Fruit fly (Drosophila melanogaster): ENCODE data around the gene retm.

Gene retm

dm6 chr2L:6465497-6465896, 9.8 kb upstream of the retm start, which contains the start of gene Rchy1:
Gene Rchy1, minus strand, starts transcription at chr2L:6465669.
- TF ChIP-seq CG6854 (GFP tag; optimal IDR thresholded peaks at IDR 0.05), result peak; percentile 12
- no peak for TF ChIP-seq CG31627 (GFP tag; optimal IDR thresholded peaks at IDR 0.05)
- TF ChIP-seq fd85E (GFP tag; optimal IDR thresholded peaks at IDR 0.05), result no peak
- TF ChIP-seq dsx (GFP tag; optimal IDR thresholded peaks at IDR 0.05; ENCODE audit: poor library complexity, severe bottlenecking), result no peak
- no peak for TF ChIP-seq lz (GFP tag; optimal IDR thresholded peaks at IDR 0.05)
- TF ChIP-seq CG7368 (GFP tag; optimal IDR thresholded peaks at IDR 0.05), result no peak
- TF ChIP-seq CG6276 (GFP tag; optimal IDR thresholded peaks at IDR 0.05), result no peak
- TF ChIP-seq Eip78C (GFP tag), result peak; percentile 78
- TF ChIP-seq salr (GFP tag; optimal IDR thresholded peaks at IDR 0.05), result no peak
- TF ChIP-seq CG32006 (GFP tag; optimal IDR thresholded peaks at IDR 0.05), result no peak
- no peak for TF ChIP-seq CG6808 (GFP tag; optimal IDR thresholded peaks at IDR 0.05)
- no peak for TF ChIP-seq Sox14 (GFP tag; optimal IDR thresholded peaks at IDR 0.05)
- TF ChIP-seq eg (GFP tag; IDR thresholded peaks at IDR 0.05), result peak; percentile 67
- no peak for TF ChIP-seq OdsH (GFP tag; optimal IDR thresholded peaks at IDR 0.05)
- peak; percentile 48; the same call in 1 of the 3 replicates for TF ChIP-seq CG8119 (GFP tag; IDR thresholded peaks at IDR 0.05)
- TF ChIP-seq CG3919 (GFP tag; optimal IDR thresholded peaks at IDR 0.05), result peak; percentile 12
- TF ChIP-seq CG4318 (GFP tag; optimal IDR thresholded peaks at IDR 0.05), result no peak
- TF ChIP-seq net (GFP tag; optimal IDR thresholded peaks at IDR 0.05), result peak; percentile 33
- peak in 1 of 2 experiments; percentile 25 for TF ChIP-seq ss (GFP tag; optimal IDR thresholded peaks at IDR 0.05)
- TF ChIP-seq Blimp-1 (GFP tag; optimal IDR thresholded peaks at IDR 0.05), result no peak
- TF ChIP-seq svp (GFP tag), result peak; percentile 72
- peak; percentile 36 for TF ChIP-seq Sox102F (GFP tag; optimal IDR thresholded peaks at IDR 0.05)
- TF ChIP-seq Gug (GFP tag; IDR thresholded peaks at IDR 0.05), result no peak
- no peak for TF ChIP-seq CG8319 (GFP tag; optimal IDR thresholded peaks at IDR 0.05)
- peak; percentile 42; the same call in 1 of the 3 replicates for TF ChIP-seq CG6163 (GFP tag; IDR thresholded peaks at IDR 0.05)
- TF ChIP-seq topi (GFP tag; optimal IDR thresholded peaks at IDR 0.05), result no peak
- TF ChIP-seq CG11294 (GFP tag; IDR thresholded peaks at IDR 0.05), result no peak; the same call in 1 of the 2 replicates
- TF ChIP-seq CG16779 (tag; optimal IDR thresholded peaks at IDR 0.05), result peak; percentile 34
- no peak for TF ChIP-seq CG6792 (GFP tag; optimal IDR thresholded peaks at IDR 0.05)
- no peak for TF ChIP-seq fd59A (GFP tag; optimal IDR thresholded peaks at IDR 0.05)
- TF ChIP-seq Eip75B (GFP tag; optimal IDR thresholded peaks at IDR 0.05), result no peak
- peak; percentile 10 for TF ChIP-seq CG9139 (GFP tag; optimal IDR thresholded peaks at IDR 0.05)
- TF ChIP-seq Ets96B (tag; optimal IDR thresholded peaks at IDR 0.05), result no peak
- no peak for TF ChIP-seq Smox (GFP tag; optimal IDR thresholded peaks at IDR 0.05)
- no peak for TF ChIP-seq CG11902 (GFP tag; optimal IDR thresholded peaks at IDR 0.05)
- no peak for TF ChIP-seq Hr38 (GFP tag; optimal IDR thresholded peaks at IDR 0.05)
- TF ChIP-seq vri (GFP tag; optimal IDR thresholded peaks at IDR 0.05), result no peak
- TF ChIP-seq Hr4 (GFP tag; optimal IDR thresholded peaks at IDR 0.05), result no peak
- no peak for TF ChIP-seq fkh (GFP tag; optimal IDR thresholded peaks at IDR 0.05)
- TF ChIP-seq CG10669 (GFP tag; optimal IDR thresholded peaks at IDR 0.05), result no peak
- no peak for TF ChIP-seq dac (GFP tag; optimal IDR thresholded peaks at IDR 0.05)
- no peak for TF ChIP-seq acj6 (GFP tag; optimal IDR thresholded peaks at IDR 0.05)
- TF ChIP-seq achi (GFP tag; optimal IDR thresholded peaks at IDR 0.05), result no peak
- TF ChIP-seq Sox15 (GFP tag; optimal IDR thresholded peaks at IDR 0.05), result no peak
- TF ChIP-seq esn (GFP tag; optimal IDR thresholded peaks at IDR 0.05), result no peak
- TF ChIP-seq Met (GFP tag; optimal IDR thresholded peaks at IDR 0.05), result no peak
- TF ChIP-seq CG15336 (GFP tag; IDR thresholded peaks at IDR 0.05), result peak; percentile 21; the same call in 1 of the 2 replicates
- no peak for TF ChIP-seq Hr39 (GFP tag; optimal IDR thresholded peaks at IDR 0.05)
- no peak for TF ChIP-seq spab (GFP tag; optimal IDR thresholded peaks at IDR 0.05)
- TF ChIP-seq CG1621 (tag; optimal IDR thresholded peaks at IDR 0.05), result peak; percentile 68
- TF ChIP-seq CG10631 (GFP tag; optimal IDR thresholded peaks at IDR 0.05), result no peak
- peak; percentile 12 for TF ChIP-seq CG8632 (GFP tag; optimal IDR thresholded peaks at IDR 0.05)
